Worm (Caenorhabditis elegans) whole organism, early embryonic: ENCODE results near the gene C24H10.4.

Experiments used
- B0310.2 ChIP-seq: sonication (generic microtip); optimal IDR thresholded peaks from 2 replicates; lab custom pipeline; 2016; ENCODE audit warnings: mild to moderate bottlenecking, missing genetic modification characterization, missing compliant biosample characterization
- F13C5.2 ChIP-seq: sonication (generic microtip); optimal IDR thresholded peaks from 2 replicates; lab custom pipeline; 2017; ENCODE audit warnings: mild to moderate bottlenecking, missing genetic modification characterization, inconsistent platforms, missing compliant biosample characterization
- aly-1 ChIP-seq: sonication (generic microtip); optimal IDR thresholded peaks from 2 replicates; lab custom pipeline; 2016; ENCODE audit warnings: missing genetic modification characterization, missing compliant biosample characterization
- ama-1 ChIP-seq: fragments of 150-350 bp; optimal IDR thresholded peaks from 2 replicates; lab custom pipeline; 2014
- ceh-13 ChIP-seq: fragments of 200-800 bp; sonication (Bioruptor generic); optimal IDR thresholded peaks from 2 replicates; lab custom pipeline; 2018; ENCODE audit warnings: mild to moderate bottlenecking, missing genetic modification characterization, missing compliant biosample characterization
- ceh-36 ChIP-seq: sonication (generic microtip); optimal IDR thresholded peaks from 2 replicates; lab custom pipeline; 2016; ENCODE audit warnings: missing genetic modification characterization, inconsistent platforms, missing compliant biosample characterization
- ets-7 ChIP-seq: sonication (generic microtip); optimal IDR thresholded peaks from 2 replicates; lab custom pipeline; 2016; ENCODE audit warnings: missing genotype, missing genetic modification characterization, missing compliant biosample characterization
- flt-1 ChIP-seq: fragments of 200-800 bp; sonication (Bioruptor generic); IDR thresholded peaks from 2 replicates; pipeline ENCODE4 v1.3.6; 2022; ENCODE audit warnings: missing genetic modification characterization, missing compliant biosample characterization
- hmbx-1 ChIP-seq: sonication (generic microtip); optimal IDR thresholded peaks from 2 replicates; lab custom pipeline; 2016; ENCODE audit warnings: mild to moderate bottlenecking, missing genetic modification characterization, missing compliant biosample characterization
- hmg-4 ChIP-seq: fragments of 200-800 bp; sonication (Bioruptor generic); optimal IDR thresholded peaks from 2 replicates; lab custom pipeline; 2018; ENCODE audit warnings: mild to moderate bottlenecking, missing genetic modification characterization, missing compliant biosample characterization
- hnd-1 ChIP-seq: sonication (generic microtip); optimal IDR thresholded peaks from 2 replicates; lab custom pipeline; 2016; ENCODE audit warnings: missing genetic modification characterization, missing compliant biosample characterization
- pes-1 ChIP-seq: fragments of 200-800 bp; sonication (Bioruptor generic); IDR thresholded peaks from 2 replicates; pipeline ENCODE4 v1.3.6; 2022; ENCODE audit warnings: missing genetic modification reagents, missing genetic modification characterization, missing compliant biosample characterization
- scrt-1 ChIP-seq: fragments of 200-800 bp; sonication (Bioruptor generic); IDR thresholded peaks from 2 replicates; pipeline ENCODE4 v1.3.6; 2022; ENCODE audit warnings: missing genetic modification characterization, missing compliant biosample characterization
- sea-1 ChIP-seq: fragments of 200-800 bp; sonication (Bioruptor generic); conservative IDR thresholded peaks from 2 replicates; pipeline ENCODE4 v1.3.6; 2022; ENCODE audit warnings: missing genetic modification characterization, missing compliant biosample characterization
- tbx-11 ChIP-seq: fragments of 200-800 bp; sonication (Bioruptor generic); IDR thresholded peaks from 2 replicates; pipeline ENCODE4 v1.3.6; 2022; ENCODE audit warnings: missing genetic modification characterization, missing compliant biosample characterization
- tbx-37 ChIP-seq: fragments of 200-800 bp; sonication (Bioruptor generic); conservative IDR thresholded peaks from 2 replicates; pipeline ENCODE4 v1.3.6; 2022; ENCODE audit warnings: missing genetic modification reagents, missing genetic modification characterization, missing compliant biosample characterization
- tra-4 ChIP-seq: sonication (generic microtip); optimal IDR thresholded peaks from 2 replicates; lab custom pipeline; 2017; ENCODE audit warnings: missing genetic modification characterization, missing compliant biosample characterization

The C24H10.4 gene

DNA sequence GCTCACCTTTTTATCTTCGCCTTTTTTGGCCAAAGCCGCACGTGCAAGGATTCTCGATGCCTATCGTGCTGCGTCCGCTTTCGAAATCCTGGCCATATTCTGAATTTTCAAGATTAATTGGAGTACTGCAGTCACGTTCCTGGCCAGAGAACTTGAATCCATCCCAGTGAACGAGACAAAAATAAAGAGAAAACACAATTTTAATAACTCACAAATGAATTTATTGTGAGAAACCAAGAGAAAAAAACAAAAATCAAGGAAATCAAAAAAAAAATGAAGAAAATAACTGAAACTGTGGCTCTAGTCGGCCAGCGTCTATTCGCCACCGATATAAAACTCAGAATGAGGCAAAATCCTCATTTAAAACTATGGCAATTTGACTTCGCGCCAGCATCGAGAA is at the start of gene C24H10.4:
TSS of gene C24H10.4 (minus strand) at position 101 of the 400 bp plus-strand sequence.
- no peak for TF ChIP-seq scrt-1 (GFP tag; lab: Robert Waterston, UW)
- no peak for TF ChIP-seq tbx-37 (GFP tag; lab: Robert Waterston, UW)
- TF ChIP-seq ets-7 (tag; lab: Kevin White, UChicago), result no peak
- TF ChIP-seq aly-1 (tag; lab: Kevin White, UChicago), result no peak
- TF ChIP-seq pes-1 (GFP tag; lab: Robert Waterston, UW), result no peak
- no peak for TF ChIP-seq tbx-11 (GFP tag; lab: Robert Waterston, UW)
- no peak for TF ChIP-seq hmg-4 (GFP tag; lab: Kevin White, UChicago)
- no peak for TF ChIP-seq hnd-1 (tag; lab: Kevin White, UChicago)
- no peak for TF ChIP-seq ceh-13 (GFP tag; lab: Kevin White, UChicago)
- TF ChIP-seq F13C5.2 (tag; lab: Kevin White, UChicago), result no peak
- TF ChIP-seq sea-1, result no peak
- no peak for TF ChIP-seq B0310.2 (tag; lab: Kevin White, UChicago)
- TF ChIP-seq ama-1, result no peak
- TF ChIP-seq ceh-36 (tag; lab: Kevin White, UChicago), result no peak
- TF ChIP-seq tra-4 (tag; lab: Kevin White, UChicago), result no peak
- TF ChIP-seq flt-1 (GFP tag; lab: Robert Waterston, UW), result no peak
- TF ChIP-seq hmbx-1 (tag; lab: Kevin White, UChicago), result no peak

DNA sequence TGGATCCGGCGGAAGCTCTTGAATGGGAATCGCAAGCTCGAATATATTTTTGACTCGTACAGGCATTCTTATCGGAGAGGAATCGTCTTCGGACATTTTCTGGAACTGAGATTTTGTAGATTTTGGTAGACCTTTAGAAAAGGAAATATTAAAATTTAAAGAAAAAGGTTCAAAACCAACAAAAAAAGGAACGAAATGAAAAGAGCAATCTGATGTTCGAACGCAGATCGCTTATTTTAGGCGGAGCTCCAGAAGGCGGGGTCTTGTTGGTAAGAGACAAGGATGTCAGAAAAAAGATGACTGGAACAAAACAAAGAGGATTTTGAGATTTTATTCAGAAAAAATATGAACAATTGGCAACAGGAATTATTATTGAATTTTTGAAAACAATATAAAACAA is 47.9 kb upstream of the C24H10.4 start, which contains the start of gene C42D8.9:
TSS of gene C42D8.9 (minus strand) at position 101 of the 400 bp plus-strand sequence.
- TF ChIP-seq flt-1 (GFP tag; lab: Robert Waterston, UW) (no peak), F13C5.2 (tag; lab: Kevin White, UChicago) (no peak), hmg-4 (GFP tag; lab: Kevin White, UChicago) (no peak), ceh-13 (GFP tag; lab: Kevin White, UChicago) (no peak), ceh-36 (tag; lab: Kevin White, UChicago) (no peak), pes-1 (GFP tag; lab: Robert Waterston, UW) (no peak), tra-4 (tag; lab: Kevin White, UChicago) (no peak), B0310.2 (tag; lab: Kevin White, UChicago) (no peak), aly-1 (tag; lab: Kevin White, UChicago) (no peak), sea-1 (no peak), tbx-37 (GFP tag; lab: Robert Waterston, UW) (no peak), hmbx-1 (tag; lab: Kevin White, UChicago) (no peak), scrt-1 (GFP tag; lab: Robert Waterston, UW) (no peak), ama-1 (no peak), tbx-11 (GFP tag; lab: Robert Waterston, UW) (no peak), hnd-1 (tag; lab: Kevin White, UChicago) (no peak)

DNA sequence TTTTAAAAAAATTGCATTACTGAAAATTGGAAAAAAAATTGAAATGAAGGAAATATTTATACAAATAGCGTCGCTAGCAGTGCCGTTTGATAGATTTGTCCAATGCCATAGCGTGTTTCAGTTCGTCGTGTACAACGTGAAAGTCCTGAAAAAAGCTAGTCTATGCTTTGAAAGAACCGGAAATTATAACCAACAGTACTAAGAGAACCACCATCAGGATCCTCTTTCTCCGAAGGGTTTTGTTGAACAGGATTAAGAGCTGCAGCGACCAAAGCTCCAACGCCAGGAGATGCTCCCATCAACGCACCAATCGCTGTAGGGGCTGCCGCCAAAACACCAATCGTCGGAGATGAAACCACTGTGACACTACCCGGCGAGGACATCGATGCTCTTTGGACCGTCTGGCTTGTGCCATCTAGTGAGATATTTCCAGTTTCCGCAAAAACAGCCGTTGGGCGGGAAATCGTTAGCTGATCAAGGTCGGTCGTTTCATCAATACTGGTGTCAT is 47.2 kb upstream of the C24H10.4 start:
- TF ChIP-seq ama-1 (no peak), ets-7 (tag; lab: Kevin White, UChicago) (no peak), tra-4 (tag; lab: Kevin White, UChicago) (no peak)

DNA sequence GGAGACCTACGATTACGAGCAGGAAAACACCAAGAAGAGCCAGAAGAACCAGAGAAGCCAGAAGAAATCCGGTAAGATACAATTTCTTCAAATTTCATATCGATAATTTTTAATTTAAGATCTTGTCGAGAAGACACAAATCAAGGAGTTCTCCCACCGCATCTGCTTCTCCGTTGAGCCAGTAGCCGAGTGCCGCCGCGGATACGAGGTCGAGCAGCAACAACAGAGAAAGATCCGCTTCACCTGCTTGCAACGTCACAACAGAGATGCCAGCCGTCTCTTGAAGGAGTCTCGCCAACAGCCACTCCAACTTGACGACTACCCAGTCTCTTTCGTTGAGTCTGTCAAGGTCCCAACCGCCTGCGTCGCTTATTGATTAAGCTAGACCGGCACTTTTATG is 46.6 kb upstream of the C24H10.4 start:
- TF ChIP-seq hnd-1 (tag; lab: Kevin White, UChicago) (no peak), F13C5.2 (tag; lab: Kevin White, UChicago) (no peak), ets-7 (tag; lab: Kevin White, UChicago) (no peak), sea-1 (no peak), ceh-13 (GFP tag; lab: Kevin White, UChicago) (no peak), B0310.2 (tag; lab: Kevin White, UChicago) (no peak), tbx-37 (GFP tag; lab: Robert Waterston, UW) (no peak), ceh-36 (tag; lab: Kevin White, UChicago) (no peak), flt-1 (GFP tag; lab: Robert Waterston, UW) (no peak), hmg-4 (GFP tag; lab: Kevin White, UChicago) (no peak), tra-4 (tag; lab: Kevin White, UChicago) (no peak), scrt-1 (GFP tag; lab: Robert Waterston, UW) (no peak), pes-1 (GFP tag; lab: Robert Waterston, UW) (no peak), ama-1 (no peak)

DNA sequence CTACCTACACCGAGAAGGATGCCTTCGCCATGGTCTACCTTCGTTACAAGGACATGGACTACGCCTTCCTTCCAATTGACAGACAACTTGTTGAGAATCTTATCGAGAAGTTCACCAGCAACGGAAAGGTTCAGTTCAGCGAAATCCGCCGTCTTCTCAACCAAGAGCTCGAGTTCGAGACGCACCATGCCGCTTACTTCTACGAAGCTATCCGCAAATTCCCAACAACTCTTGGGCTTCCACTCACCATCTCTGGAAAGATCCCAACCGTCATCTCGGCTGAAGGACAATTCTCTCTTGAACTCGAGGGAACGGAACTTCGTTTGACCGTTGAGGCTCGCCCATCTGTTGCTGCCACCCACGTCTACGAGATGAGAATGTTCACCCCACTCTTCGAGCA is 44.4 kb upstream of the C24H10.4 start:
- TF ChIP-seq ceh-13 (GFP tag; lab: Kevin White, UChicago), result no peak
- no peak for TF ChIP-seq ceh-36 (tag; lab: Kevin White, UChicago)
- TF ChIP-seq pes-1 (GFP tag; lab: Robert Waterston, UW), result no peak
- TF ChIP-seq hmg-4 (GFP tag; lab: Kevin White, UChicago), result no peak
- TF ChIP-seq scrt-1 (GFP tag; lab: Robert Waterston, UW), result no peak
- no peak for TF ChIP-seq tbx-11 (GFP tag; lab: Robert Waterston, UW)
- no peak for TF ChIP-seq hnd-1 (tag; lab: Kevin White, UChicago)
- no peak for TF ChIP-seq flt-1 (GFP tag; lab: Robert Waterston, UW)
- no peak for TF ChIP-seq sea-1
- TF ChIP-seq tra-4 (tag; lab: Kevin White, UChicago), result no peak
- no peak for TF ChIP-seq B0310.2 (tag; lab: Kevin White, UChicago)
- no peak for TF ChIP-seq ama-1

DNA sequence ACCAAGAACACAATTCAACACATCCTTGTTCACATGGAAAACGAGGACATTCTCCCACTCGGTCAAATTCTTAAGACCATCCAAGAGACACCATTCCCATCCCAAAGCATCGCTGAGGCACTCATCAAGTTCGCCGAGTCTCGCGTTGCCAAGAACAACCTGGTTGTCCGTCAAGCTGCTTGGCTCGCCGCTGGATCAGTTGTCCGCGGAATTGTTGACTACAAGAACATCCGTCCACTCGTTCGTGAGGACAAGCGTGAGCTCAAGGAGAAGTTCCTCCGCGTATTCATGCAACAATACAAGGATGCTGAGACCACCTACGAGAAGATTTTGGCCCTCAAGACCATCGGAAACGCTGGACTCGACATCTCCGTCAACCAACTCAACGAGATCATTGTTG is 43.3 kb upstream of the C24H10.4 start:
- TF ChIP-seq hmg-4 (GFP tag; lab: Kevin White, UChicago), result no peak
- no peak for TF ChIP-seq aly-1 (tag; lab: Kevin White, UChicago)
- no peak for TF ChIP-seq hnd-1 (tag; lab: Kevin White, UChicago)
- TF ChIP-seq ceh-36 (tag; lab: Kevin White, UChicago), result no peak
- no peak for TF ChIP-seq ceh-13 (GFP tag; lab: Kevin White, UChicago)
- TF ChIP-seq B0310.2 (tag; lab: Kevin White, UChicago), result no peak
- no peak for TF ChIP-seq pes-1 (GFP tag; lab: Robert Waterston, UW)
- no peak for TF ChIP-seq tbx-11 (GFP tag; lab: Robert Waterston, UW)
- no peak for TF ChIP-seq F13C5.2 (tag; lab: Kevin White, UChicago)
- no peak for TF ChIP-seq sea-1
- no peak for TF ChIP-seq flt-1 (GFP tag; lab: Robert Waterston, UW)
- TF ChIP-seq tra-4 (tag; lab: Kevin White, UChicago), result no peak
- TF ChIP-seq hmbx-1 (tag; lab: Kevin White, UChicago), result no peak
- TF ChIP-seq ets-7 (tag; lab: Kevin White, UChicago), result no peak
- TF ChIP-seq tbx-37 (GFP tag; lab: Robert Waterston, UW), result no peak
